Fruit fly (Drosophila melanogaster) whole organism, embryonic: ENCODE results near the gene Cand1.

ENCODE experiments used
- Atf6 ChIP-seq: fragments of 200-800 bp; sonication (Bioruptor generic); IDR thresholded peaks from 2 replicates; pipeline ENCODE4 v1.3.6; 2022; ENCODE audit warnings: missing biosample characterization, missing genetic modification characterization
- B-H2 ChIP-seq: fragments of 200-800 bp; sonication (Bioruptor generic); optimal IDR thresholded peaks from 2 replicates; lab custom pipeline; 2018; ENCODE audit warnings: missing biosample characterization, mild to moderate bottlenecking, missing genetic modification characterization
- CG11247 ChIP-seq: fragments of 200-800 bp; sonication (Bioruptor generic); IDR thresholded peaks from 2 replicates; pipeline ENCODE4 v1.3.6; 2022; ENCODE audit warnings: missing biosample characterization, missing genetic modification characterization
- CG14710 ChIP-seq: fragments of 200-800 bp; sonication (Bioruptor generic); optimal IDR thresholded peaks from 3 replicates; lab custom pipeline; 2019; ENCODE audit warnings: missing biosample characterization, mild to moderate bottlenecking, missing genetic modification characterization, moderate library complexity
- CG15514 ChIP-seq: fragments of 200-800 bp; sonication (Bioruptor generic); optimal IDR thresholded peaks from 3 replicates; lab custom pipeline; 2017; ENCODE audit warnings: missing biosample characterization, missing genetic modification characterization, mild to moderate bottlenecking, moderate library complexity, missing genetic modification reagents
- CG16813 ChIP-seq: fragments of 200-800 bp; sonication (Bioruptor generic); IDR thresholded peaks from 3 replicates; pipeline ENCODE4 v1.3.6; 2022; ENCODE audit warnings: missing biosample characterization, missing genetic modification characterization; ENCODE audit not compliant: partially characterized antibody
- CG17829 ChIP-seq: fragments of 200-800 bp; optimal IDR thresholded peaks from 2 replicates; lab custom pipeline; 2019; ENCODE audit warnings: missing biosample characterization, mild to moderate bottlenecking, missing genetic modification characterization, moderate library complexity
- CG18619 ChIP-seq: fragments of 200-800 bp; sonication (Bioruptor generic); optimal IDR thresholded peaks from 3 replicates; lab custom pipeline; 2017; ENCODE audit warnings: missing biosample characterization, mild to moderate bottlenecking, missing genetic modification characterization
- CG2199 ChIP-seq: fragments of 200-800 bp; sonication (Bioruptor generic); IDR thresholded peaks from 3 replicates; pipeline ENCODE4 v1.3.6; 2022; ENCODE audit warnings: missing biosample characterization, missing genetic modification characterization
- CG30020 ChIP-seq: fragments of 200-800 bp; optimal IDR thresholded peaks from 2 replicates; lab custom pipeline; 2019; ENCODE audit warnings: missing biosample characterization, mild to moderate bottlenecking, missing genetic modification characterization, moderate library complexity
- CG30403 ChIP-seq: fragments of 200-800 bp; sonication (Bioruptor generic); optimal IDR thresholded peaks from 3 replicates; lab custom pipeline; 2016; ENCODE audit warnings: missing biosample characterization, missing genetic modification characterization
- CG3065 ChIP-seq: fragments of 200-800 bp; sonication (Bioruptor generic); optimal IDR thresholded peaks from 2 replicates; lab custom pipeline; 2016; ENCODE audit warnings: missing biosample characterization, missing genetic modification characterization
- CG34224 ChIP-seq: fragments of 200-800 bp; sonication (Bioruptor generic); IDR thresholded peaks from 3 replicates; pipeline ENCODE4 v1.3.6; 2022; ENCODE audit warnings: missing biosample characterization, missing genetic modification characterization; ENCODE audit not compliant: partially characterized antibody
- CG34376 ChIP-seq: fragments of 200-800 bp; sonication (Bioruptor generic); optimal IDR thresholded peaks from 2 replicates; lab custom pipeline; 2018; ENCODE audit warnings: missing biosample characterization, mild to moderate bottlenecking, missing genetic modification characterization
- CG3995 ChIP-seq: fragments of 200-800 bp; sonication (Bioruptor generic); optimal IDR thresholded peaks from 3 replicates; lab custom pipeline; 2016; ENCODE audit warnings: missing biosample characterization, missing genetic modification characterization
- CG4404 ChIP-seq: fragments of 200-800 bp; sonication (Bioruptor generic); IDR thresholded peaks from 2 replicates; pipeline ENCODE4 v1.3.6; 2022; ENCODE audit warnings: missing biosample characterization, missing genetic modification characterization
- CG5245 ChIP-seq: fragments of 200-800 bp; sonication (Bioruptor generic); optimal IDR thresholded peaks from 3 replicates; lab custom pipeline; 2016; ENCODE audit warnings: missing biosample characterization, missing genetic modification characterization
- CG6765 ChIP-seq: fragments of 200-800 bp; sonication (Bioruptor generic); optimal IDR thresholded peaks from 3 replicates; lab custom pipeline; 2017; ENCODE audit warnings: missing biosample characterization, mild to moderate bottlenecking, missing genetic modification characterization
- CG7357 ChIP-seq: fragments of 200-800 bp; sonication (Bioruptor generic); IDR thresholded peaks from 3 replicates; pipeline ENCODE4 v1.3.6; 2022; ENCODE audit warnings: missing biosample characterization, missing genetic modification characterization
- CG7745 ChIP-seq: fragments of 200-800 bp; sonication (Bioruptor generic); optimal IDR thresholded peaks from 2 replicates; lab custom pipeline; 2018; ENCODE audit warnings: missing biosample characterization, mild to moderate bottlenecking, missing genetic modification characterization, moderate library complexity
- CG7963 ChIP-seq: fragments of 200-800 bp; sonication (Bioruptor generic); IDR thresholded peaks from 3 replicates; pipeline ENCODE4 v1.3.6; 2022; ENCODE audit warnings: missing biosample characterization, missing genetic modification characterization; ENCODE audit not compliant: partially characterized antibody
- CG8290 ChIP-seq, 3 experiments: fragments of 200-800 bp; sonication (Bioruptor generic); optimal IDR thresholded peaks; 2 replicates each; lab custom pipeline; 2016 to 2019; ENCODE audit warnings: missing biosample characterization in 3 of 3, missing genetic modification characterization in 3 of 3, mild to moderate bottlenecking in 2 of 3, moderate library complexity in 1 of 3
- CG8359 ChIP-seq: fragments of 200-800 bp; sonication (Bioruptor generic); optimal IDR thresholded peaks from 2 replicates; lab custom pipeline; 2017; ENCODE audit warnings: missing biosample characterization, mild to moderate bottlenecking, missing genetic modification characterization, borderline replicate concordance
- CG8388 ChIP-seq: fragments of 200-800 bp; sonication (Bioruptor generic); optimal IDR thresholded peaks from 2 replicates; lab custom pipeline; 2019; ENCODE audit warnings: missing biosample characterization, mild to moderate bottlenecking, missing genetic modification characterization, moderate library complexity
- CG8924 ChIP-seq: fragments of 200-800 bp; optimal IDR thresholded peaks from 3 replicates; lab custom pipeline; 2019; ENCODE audit warnings: missing biosample characterization, mild to moderate bottlenecking, missing genetic modification characterization, moderate library complexity
- CoRest ChIP-seq: fragments of 200-800 bp; sonication (Bioruptor generic); optimal IDR thresholded peaks from 3 replicates; lab custom pipeline; 2018; ENCODE audit warnings: missing biosample characterization, mild to moderate bottlenecking, missing genetic modification characterization, moderate library complexity
- D19A ChIP-seq: fragments of 200-800 bp; optimal IDR thresholded peaks from 3 replicates; lab custom pipeline; 2019; ENCODE audit warnings: missing biosample characterization, mild to moderate bottlenecking, missing genetic modification characterization, moderate library complexity
- Dbx ChIP-seq: fragments of 200-800 bp; sonication (Bioruptor generic); IDR thresholded peaks from 3 replicates; pipeline ENCODE4 v1.3.6; 2022; ENCODE audit warnings: missing biosample characterization, missing genetic modification characterization
- Dll ChIP-seq: fragments of 200-800 bp; sonication (Bioruptor generic); IDR thresholded peaks from 4 replicates; pipeline ENCODE4 v1.3.6; 2022; ENCODE audit warnings: missing biosample characterization, missing genetic modification characterization; ENCODE audit not compliant: partially characterized antibody
- Dref ChIP-seq: fragments of 200-800 bp; sonication (Bioruptor generic); IDR thresholded peaks from 2 replicates; pipeline ENCODE4 v1.3.6; 2022; ENCODE audit warnings: missing biosample characterization, missing genetic modification characterization
- E2f2 ChIP-seq: fragments of 200-800 bp; sonication (Bioruptor generic); IDR thresholded peaks from 2 replicates; pipeline ENCODE4 v1.3.6; 2022; ENCODE audit warnings: missing biosample characterization, missing genetic modification characterization
- Hr51 ChIP-seq, 2 experiments: fragments of 200-800 bp; sonication (Bioruptor generic); optimal IDR thresholded peaks; 2 replicates in 1 of 2; 3 replicates in 1 of 2; lab custom pipeline; 2016 to 2018; ENCODE audit warnings: missing biosample characterization in 2 of 2, missing genetic modification characterization in 2 of 2, mild to moderate bottlenecking in 1 of 2, moderate library complexity in 1 of 2
- Kr ChIP-seq: fragments of 200-800 bp; sonication (Bioruptor generic); optimal IDR thresholded peaks from 2 replicates; lab custom pipeline; 2017; ENCODE audit warnings: missing biosample characterization, mild to moderate bottlenecking, missing genetic modification characterization
- Med ChIP-seq: fragments of 200-800 bp; sonication (Bioruptor generic); peaks from one replicate; lab custom pipeline; 2016; ENCODE audit warnings: missing biosample characterization, missing genetic modification characterization, mild to moderate bottlenecking, inconsistent platforms, moderate library complexity
- Nf-YA ChIP-seq: fragments of 200-800 bp; sonication (Bioruptor generic); IDR thresholded peaks from 2 replicates; pipeline ENCODE4 v1.3.6; 2022; ENCODE audit warnings: missing biosample characterization, missing genetic modification characterization
- PHDP ChIP-seq: fragments of 200-800 bp; sonication (Bioruptor generic); optimal IDR thresholded peaks from 3 replicates; lab custom pipeline; 2018; ENCODE audit warnings: missing biosample characterization, mild to moderate bottlenecking, missing genetic modification characterization, moderate library complexity
- Sry-δ ChIP-seq: fragments of 200-800 bp; sonication (Bioruptor generic); optimal IDR thresholded peaks from 2 replicates; lab custom pipeline; 2016; ENCODE audit warnings: missing biosample characterization, missing genetic modification characterization
- br ChIP-seq: fragments of >200 bp; optimal IDR thresholded peaks from 2 replicates; lab custom pipeline; 2017
- bsh ChIP-seq, 2 experiments: fragments of 200-800 bp; sonication (Bioruptor generic); optimal IDR thresholded peaks; 2 replicates each; lab custom pipeline; 2017 to 2018; ENCODE audit warnings: mild to moderate bottlenecking in 2 of 2, missing biosample characterization in 2 of 2, missing genetic modification characterization in 2 of 2, moderate library complexity in 1 of 2
- gem ChIP-seq: fragments of 200-800 bp; sonication (Bioruptor generic); optimal IDR thresholded peaks from 2 replicates; lab custom pipeline; 2019; ENCODE audit warnings: missing biosample characterization, mild to moderate bottlenecking, missing genetic modification characterization, moderate library complexity
- hkb ChIP-seq, 2 experiments: fragments of 200-800 bp in 1 of 2; fragments of >200 bp in 1 of 2; sonication (Bioruptor generic) in 1 of 2; IDR thresholded peaks in 1 of 2; optimal IDR thresholded peaks in 1 of 2; 2 replicates each; pipeline versions ENCODE4 v1.3.6 to Lab custom; 2017 to 2022; ENCODE audit warnings: missing biosample characterization in 1 of 2, missing genetic modification characterization in 1 of 2
- knrl ChIP-seq: fragments of 200-800 bp; sonication (Bioruptor generic); IDR thresholded peaks from 3 replicates; pipeline ENCODE4 v1.3.6; 2022; ENCODE audit warnings: missing biosample characterization, missing genetic modification characterization; ENCODE audit not compliant: partially characterized antibody
- lbe ChIP-seq: fragments of 200-800 bp; sonication (Bioruptor generic); optimal IDR thresholded peaks from 2 replicates; lab custom pipeline; 2016; ENCODE audit warnings: missing biosample characterization, mild to moderate bottlenecking, missing genetic modification characterization
- rib ChIP-seq: fragments of 200-800 bp; sonication (Bioruptor generic); IDR thresholded peaks from 2 replicates; pipeline ENCODE4 v1.3.6; 2022; ENCODE audit warnings: missing biosample characterization, missing genetic modification characterization
- sens ChIP-seq: fragments of 200-800 bp; sonication (Bioruptor generic); peaks from one replicate; lab custom pipeline; 2016; ENCODE audit warnings: missing biosample characterization, missing genetic modification characterization
- sob ChIP-seq: fragments of 200-800 bp; sonication (Bioruptor generic); IDR thresholded peaks from 2 replicates; pipeline ENCODE4 v1.3.6; 2022; ENCODE audit warnings: missing biosample characterization, missing genetic modification characterization
- stwl ChIP-seq: fragments of 200-800 bp; sonication (Bioruptor generic); optimal IDR thresholded peaks from 3 replicates; lab custom pipeline; 2018; ENCODE audit warnings: missing biosample characterization, mild to moderate bottlenecking, missing genetic modification characterization, moderate library complexity
- vvl ChIP-seq: fragments of 200-800 bp; sonication (Bioruptor generic); IDR thresholded peaks from 2 replicates; pipeline ENCODE4 v1.3.6; 2022; ENCODE audit warnings: missing biosample characterization, missing genetic modification characterization

Gene Cand1

dm6 chr2L:10341405-10341804 lies 21.1 kb downstream of the Cand1 start, which contains the start of gene CG31715 (continued):
- TF ChIP-seq Dref (GFP tag; lab: Robert Waterston, UW) = peak; percentile 57
- peak; percentile 62; the same call in 1 of the 3 replicates for TF ChIP-seq Dbx (GFP tag; lab: Robert Waterston, UW)
- no peak for TF ChIP-seq CG7357 (GFP tag; lab: Robert Waterston, UW)
- peak; percentile 0 for TF ChIP-seq CoRest
- no peak for TF ChIP-seq CG3065 (GFP tag; lab: Kevin White, UChicago)
- peak; percentile 16 for TF ChIP-seq CG17829 (tag; lab: Kevin White, UChicago)
- peak; percentile 64 for TF ChIP-seq gem (tag; lab: Kevin White, UChicago)
- peak; percentile 23 for TF ChIP-seq CG14710 (tag; lab: Kevin White, UChicago)
- no peak for TF ChIP-seq sob (GFP tag; lab: Robert Waterston, UW)
- peak; percentile 49; the same call in 1 of the 2 replicates for TF ChIP-seq rib
- TF ChIP-seq Med (GFP tag; lab: Kevin White, UChicago) = peak; percentile 79
- TF ChIP-seq Nf-YA (GFP tag; lab: Robert Waterston, UW) = no peak
- no peak for TF ChIP-seq CG18619 (GFP tag; lab: Kevin White, UChicago)
- TF ChIP-seq CG8290 (GFP tag; optimal IDR thresholded peaks at IDR 0.05; lab: Kevin White, UChicago) = peak; percentile 19
- peak in 1 of 2 experiments; percentile 40 for TF ChIP-seq CG8290 (tag; optimal IDR thresholded peaks at IDR 0.05; lab: Kevin White, UChicago)
- TF ChIP-seq CG7745 (tag; lab: Kevin White, UChicago) = peak; percentile 98
- peak; percentile 44 for TF ChIP-seq lbe (GFP tag; lab: Kevin White, UChicago)
- TF ChIP-seq bsh (GFP tag; optimal IDR thresholded peaks at IDR 0.05; lab: Kevin White, UChicago) = peak in 1 of 2 experiments; percentile 7
- TF ChIP-seq Dll (GFP tag; lab: Robert Waterston, UW) = peak; percentile 64
- peak; percentile 37; the same call in 1 of the 2 replicates for TF ChIP-seq E2f2 (GFP tag; lab: Robert Waterston, UW)
- TF ChIP-seq CG15514 = peak; percentile 37
- peak; percentile 8 for TF ChIP-seq D19A
- peak; percentile 48; the same call in 1 of the 2 replicates for TF ChIP-seq vvl (GFP tag; lab: Robert Waterston, UW)
- TF ChIP-seq CG16813 (GFP tag; lab: Robert Waterston, UW) = peak; percentile 47; the same call in 1 of the 3 replicates
- 0 out of 3 replicates have a peak, but pooled peaks have one; percentile 28 for TF ChIP-seq knrl (GFP tag; lab: Robert Waterston, UW)
- no peak for TF ChIP-seq CG7963
- TF ChIP-seq CG30020 = peak; percentile 78
- peak; percentile 99 for TF ChIP-seq CG8388 (GFP tag; lab: Kevin White, UChicago)
- peak; percentile 73 for TF ChIP-seq Sry-δ (GFP tag; lab: Kevin White, UChicago)
- TF ChIP-seq CG3995 = peak; percentile 23
- peak; percentile 77 for TF ChIP-seq sens (GFP tag; lab: Kevin White, UChicago)
- TF ChIP-seq hkb (optimal IDR thresholded peaks at IDR 0.05; lab: Kevin White, UChicago) = no peak
- no peak for TF ChIP-seq hkb (GFP tag; IDR thresholded peaks at IDR 0.05; lab: Robert Waterston, UW)
- no peak for TF ChIP-seq CG6765 (GFP tag; lab: Kevin White, UChicago)
- TF ChIP-seq Kr = no peak
- peak; percentile 56 for TF ChIP-seq stwl (tag; lab: Kevin White, UChicago)
- peak; percentile 39 for TF ChIP-seq PHDP
- no peak for TF ChIP-seq CG2199 (GFP tag; lab: Robert Waterston, UW)
- peak; percentile 72 for TF ChIP-seq CG34224 (GFP tag; lab: Robert Waterston, UW)
- TF ChIP-seq CG11247 = no peak
- no peak for TF ChIP-seq CG5245 (GFP tag; lab: Kevin White, UChicago)
- TF ChIP-seq CG30403 (GFP tag; lab: Kevin White, UChicago) = peak; percentile 16
- 0 out of 2 replicates have a peak, but pooled peaks have one; percentile 19 for TF ChIP-seq Atf6 (GFP tag; lab: Robert Waterston, UW)
- peak; percentile 19 for TF ChIP-seq B-H2 (GFP tag; lab: Kevin White, UChicago)
- no peak for TF ChIP-seq CG8359 (GFP tag; lab: Kevin White, UChicago)
- TF ChIP-seq br (lab: Kevin White, UChicago) = no peak
- TF ChIP-seq CG34376 (GFP tag; lab: Kevin White, UChicago) = peak; percentile 5
- TF ChIP-seq Hr51 (GFP tag; optimal IDR thresholded peaks at IDR 0.05; lab: Kevin White, UChicago) = peak in 1 of 2 experiments; percentile 18
- TF ChIP-seq CG4404 = no peak
- TF ChIP-seq CG8924 (tag; lab: Kevin White, UChicago) = peak; percentile 39
